Fruit fly (Drosophila melanogaster): ENCODE results near the gene CG34012.
A peak's percentile ranks its signal among the peaks of the same experiment; 100 is the strongest.

Gene CG34012

DNA sequence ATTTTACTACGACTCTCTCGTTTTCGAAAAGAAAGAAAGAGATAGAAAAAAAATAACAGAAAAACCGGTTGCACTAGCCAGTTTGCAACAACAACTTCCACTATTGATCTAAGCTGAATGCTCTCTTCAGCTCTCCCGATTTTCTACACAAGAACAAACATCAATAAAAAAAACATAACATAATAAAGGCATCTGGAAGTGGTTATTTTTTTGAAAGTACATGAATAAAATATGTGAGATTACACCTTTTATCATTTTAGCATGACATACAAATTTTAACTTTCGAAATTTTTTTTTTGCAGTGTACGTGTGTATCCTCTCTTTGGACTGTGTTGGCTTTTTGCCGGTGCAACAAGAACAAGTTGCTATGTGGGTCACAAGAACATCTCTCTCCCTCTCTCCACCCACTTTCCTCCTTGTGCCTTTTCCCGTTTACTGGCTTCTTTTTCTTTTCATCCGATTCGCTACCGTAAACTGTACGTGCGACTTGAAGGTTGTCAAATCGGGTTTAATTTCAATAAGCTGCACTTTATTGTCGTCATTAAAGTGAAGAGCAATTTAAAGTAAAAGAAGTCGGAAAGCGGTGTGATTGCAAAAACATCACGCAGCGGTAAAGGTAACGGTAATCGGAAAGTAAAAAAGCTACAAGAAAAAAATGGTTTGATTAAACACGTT is 24.6 kb downstream of the CG34012 start (continued):
- TF ChIP-seq danr (GFP tag; IDR thresholded peaks at IDR 0.05) (peak; percentile 89), CG18476 (GFP tag; optimal IDR thresholded peaks at IDR 0.05) (peak; percentile 95), CG8924 (tag; optimal IDR thresholded peaks at IDR 0.05) (peak; percentile 97), CG31224 (GFP tag; IDR thresholded peaks at IDR 0.05) (peak; percentile 80), Myb (GFP tag; optimal IDR thresholded peaks at IDR 0.05) (peak; percentile 81), Xrp1 (GFP tag; IDR thresholded peaks at IDR 0.05) (peak; percentile 98), disco-r (GFP tag; optimal IDR thresholded peaks at IDR 0.05) (peak; percentile 92), CG6689 (GFP tag; IDR thresholded peaks at IDR 0.05) (peak; percentile 96), Gsc (GFP tag; IDR thresholded peaks at IDR 0.05) (peak; percentile 74), schlank (tag; optimal IDR thresholded peaks at IDR 0.05) (peak; percentile 70), slou (GFP tag; optimal IDR thresholded peaks at IDR 0.05) (peak; percentile 87), CG4328 (GFP tag; optimal IDR thresholded peaks at IDR 0.05) (peak; percentile 82), GATAe (GFP tag; conservative IDR thresholded peaks at IDR 0.05) (peak; percentile 62), grn (GFP tag; optimal IDR thresholded peaks at IDR 0.05) (peak; percentile 78), Hr39 (optimal IDR thresholded peaks at IDR 0.05) (no peak), CG11398 (GFP tag; optimal IDR thresholded peaks at IDR 0.05) (peak; percentile 98), vvl (GFP tag; IDR thresholded peaks at IDR 0.05) (peak; percentile 99), CG17802 (tag; optimal IDR thresholded peaks at IDR 0.05) (peak; percentile 75), CHES-1-like (GFP tag; optimal IDR thresholded peaks at IDR 0.05) (peak; percentile 97), CG9876 (GFP tag; optimal IDR thresholded peaks at IDR 0.05) (peak; percentile 89), CG4707 (GFP tag; optimal IDR thresholded peaks at IDR 0.05) (peak; percentile 94), D19B (GFP tag; optimal IDR thresholded peaks at IDR 0.05) (peak; percentile 66), sisA (GFP tag; IDR thresholded peaks at IDR 0.05) (peak; percentile 95), sim (GFP tag; IDR thresholded peaks at IDR 0.05) (peak; percentile 96), bbx (GFP tag; IDR thresholded peaks at IDR 0.05; ENCODE audit: partially characterized antibody) (no peak), CG6854 (GFP tag; optimal IDR thresholded peaks at IDR 0.05) (peak; percentile 84), Dip3 (GFP tag; optimal IDR thresholded peaks at IDR 0.05) (peak; percentile 89), Asciz (GFP tag; optimal IDR thresholded peaks at IDR 0.05) (peak; percentile 98), unpg (GFP tag; optimal IDR thresholded peaks at IDR 0.05) (peak; percentile 97), otp (GFP tag; IDR thresholded peaks at IDR 0.05) (peak; percentile 97), Sry-δ (GFP tag; optimal IDR thresholded peaks at IDR 0.05) (peak; percentile 72), CG4730 (GFP tag; IDR thresholded peaks at IDR 0.05) (peak; percentile 94), Hsf (GFP tag; optimal IDR thresholded peaks at IDR 0.05) (peak; percentile 97), CG30403 (GFP tag; optimal IDR thresholded peaks at IDR 0.05) (peak; percentile 96), crc (GFP tag; optimal IDR thresholded peaks at IDR 0.05) (peak; percentile 95), slp2 (GFP tag; optimal IDR thresholded peaks at IDR 0.05) (peak; percentile 96), CG10267 (tag; optimal IDR thresholded peaks at IDR 0.05) (peak; percentile 94), ci (GFP tag; IDR thresholded peaks at IDR 0.05) (peak; percentile 99), BEAF-32 (GFP tag; optimal IDR thresholded peaks at IDR 0.05) (peak; percentile 5), ERR (GFP tag; optimal IDR thresholded peaks at IDR 0.05) (peak; percentile 87), Mrtf (GFP tag; IDR thresholded peaks at IDR 0.05) (peak; percentile 93), grau (tag; optimal IDR thresholded peaks at IDR 0.05) (peak; percentile 93), Blimp-1 (GFP tag; optimal IDR thresholded peaks at IDR 0.05) (peak; percentile 95), CG7357 (GFP tag; IDR thresholded peaks at IDR 0.05) (peak; percentile 87; the same call in 2 of the 3 replicates), Awh (GFP tag; IDR thresholded peaks at IDR 0.05) (peak; percentile 98), az2 (GFP tag; optimal IDR thresholded peaks at IDR 0.05) (peak; percentile 98), CG10147 (GFP tag; optimal IDR thresholded peaks at IDR 0.05) (peak; percentile 95), CG3726 (GFP tag; IDR thresholded peaks at IDR 0.05) (peak; percentile 96), CG16813 (GFP tag; IDR thresholded peaks at IDR 0.05; ENCODE audit: partially characterized antibody) (no peak), CG1603 (tag; optimal IDR thresholded peaks at IDR 0.05) (peak; percentile 95), Hmx (GFP tag; optimal IDR thresholded peaks at IDR 0.05) (peak; percentile 89)
